Fruit fly (Drosophila melanogaster): Measurements from ENCODE around the gene CG43779.

The CG43779 gene

DNA sequence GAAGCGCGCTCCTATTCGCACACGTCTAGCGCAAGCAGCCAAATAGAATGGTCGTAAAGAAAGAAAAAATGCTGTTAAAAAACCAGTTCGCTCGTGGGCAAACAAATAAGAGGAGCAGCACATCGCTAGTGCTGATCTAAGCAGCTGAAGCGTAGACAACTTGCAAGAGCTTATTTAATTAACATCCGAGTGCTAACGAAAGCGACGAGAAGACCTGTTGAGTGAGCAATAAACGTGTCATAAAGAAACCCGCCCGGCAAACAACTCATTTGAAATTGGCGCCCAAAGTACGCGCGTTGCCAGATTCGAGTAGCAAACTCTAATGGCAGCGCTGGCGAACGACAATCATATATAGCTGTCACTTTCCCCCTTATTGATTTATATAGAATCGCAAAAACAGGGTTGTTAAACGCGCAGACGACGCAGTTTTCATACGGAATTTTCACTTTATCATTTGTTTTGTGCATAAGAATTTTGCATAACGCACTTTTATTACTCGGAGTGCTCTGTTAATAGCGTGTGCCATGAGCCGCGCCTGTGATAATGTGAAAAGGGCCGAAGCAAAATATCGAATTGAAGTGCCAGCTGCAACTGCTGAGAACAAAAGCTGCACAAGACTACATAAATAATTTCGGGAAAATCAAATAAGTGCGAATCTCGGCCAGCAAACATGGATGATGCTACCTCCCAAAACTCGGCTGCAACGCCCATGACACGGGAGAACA lies 10.4 kb downstream of the CG43779 start:
- TF ChIP-seq Blimp-1 (GFP tag; optimal IDR thresholded peaks at IDR 0.05) (peak; percentile 6), spab (GFP tag; optimal IDR thresholded peaks at IDR 0.05) (no peak), Hr4 (GFP tag; optimal IDR thresholded peaks at IDR 0.05) (no peak), fkh (GFP tag; optimal IDR thresholded peaks at IDR 0.05) (peak; percentile 80), Sox14 (GFP tag; optimal IDR thresholded peaks at IDR 0.05) (peak; percentile 45)

dm6 chr2L:13292626-13293025 lies 13.9 kb downstream of the CG43779 start, which contains the start of gene CG16824:
Gene CG16824 (plus strand): TSS chr2L:13293009.
- TF ChIP-seq CG6792 (GFP tag; optimal IDR thresholded peaks at IDR 0.05), result no peak
- TF ChIP-seq Blimp-1 (GFP tag; optimal IDR thresholded peaks at IDR 0.05), result peak; percentile 2

dm6 chr2L:13291960-13292487 lies 14.5 kb downstream of the CG43779 start:
- no peak for TF ChIP-seq CG4318 (GFP tag; optimal IDR thresholded peaks at IDR 0.05)
- peak; percentile 51 for TF ChIP-seq Eip78C (GFP tag)
- TF ChIP-seq acj6 (GFP tag; optimal IDR thresholded peaks at IDR 0.05), result no peak
- no peak for TF ChIP-seq svp (GFP tag)
- no peak for TF ChIP-seq Lpt (GFP tag; optimal IDR thresholded peaks at IDR 0.05)
- TF ChIP-seq Sox14 (GFP tag; optimal IDR thresholded peaks at IDR 0.05), result no peak

DNA sequence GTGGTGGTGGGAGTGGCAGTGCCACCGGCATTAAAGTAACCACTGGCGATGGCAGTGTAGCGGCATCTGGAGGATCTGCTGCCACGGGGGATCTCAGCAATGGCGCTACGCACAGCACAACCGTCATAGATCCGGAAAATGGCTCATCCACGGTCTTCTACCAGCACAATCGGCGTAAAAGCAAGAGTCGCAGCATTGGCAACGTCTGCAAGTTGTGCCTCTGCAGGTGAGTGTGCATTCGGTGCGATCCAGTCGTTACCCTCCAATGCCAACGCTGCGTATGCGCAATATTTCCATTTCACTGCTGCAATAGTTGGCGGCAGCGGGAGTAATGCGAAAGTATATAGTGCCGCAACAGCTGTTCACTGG lies 15.5 kb downstream of the CG43779 start:
- no peak for TF ChIP-seq Sox14 (GFP tag; optimal IDR thresholded peaks at IDR 0.05)
- TF ChIP-seq CG10669 (GFP tag; optimal IDR thresholded peaks at IDR 0.05), result no peak
- TF ChIP-seq Met (GFP tag; optimal IDR thresholded peaks at IDR 0.05), result no peak
- no peak for TF ChIP-seq Blimp-1 (GFP tag; optimal IDR thresholded peaks at IDR 0.05)
- TF ChIP-seq CG16779 (tag; optimal IDR thresholded peaks at IDR 0.05), result no peak
- no peak for TF ChIP-seq net (GFP tag; optimal IDR thresholded peaks at IDR 0.05)
- no peak for TF ChIP-seq CG11294 (GFP tag; IDR thresholded peaks at IDR 0.05)
- TF ChIP-seq Smox (GFP tag; optimal IDR thresholded peaks at IDR 0.05), result no peak
- TF ChIP-seq Lpt (GFP tag; optimal IDR thresholded peaks at IDR 0.05), result no peak
- no peak for TF ChIP-seq CG7368 (GFP tag; optimal IDR thresholded peaks at IDR 0.05)
- no peak for TF ChIP-seq vri (GFP tag; optimal IDR thresholded peaks at IDR 0.05)
- no peak for TF ChIP-seq Hr38 (GFP tag; optimal IDR thresholded peaks at IDR 0.05)
- no peak for TF ChIP-seq OdsH (GFP tag; optimal IDR thresholded peaks at IDR 0.05)
- no peak for TF ChIP-seq dsx (GFP tag; optimal IDR thresholded peaks at IDR 0.05; ENCODE audit: poor library complexity, severe bottlenecking)
- peak; percentile 65 for TF ChIP-seq CG32006 (GFP tag; optimal IDR thresholded peaks at IDR 0.05)
- TF ChIP-seq CG31627 (GFP tag; optimal IDR thresholded peaks at IDR 0.05), result no peak
- no peak for TF ChIP-seq Hr39 (GFP tag; optimal IDR thresholded peaks at IDR 0.05)
- no peak for TF ChIP-seq svp (GFP tag)
- TF ChIP-seq CG3032 (tag; optimal IDR thresholded peaks at IDR 0.05), result no peak
- TF ChIP-seq Ets96B (tag; optimal IDR thresholded peaks at IDR 0.05), result no peak
- TF ChIP-seq Sox102F (GFP tag; optimal IDR thresholded peaks at IDR 0.05), result no peak
- TF ChIP-seq CG6854 (GFP tag; optimal IDR thresholded peaks at IDR 0.05), result no peak
- TF ChIP-seq topi (GFP tag; optimal IDR thresholded peaks at IDR 0.05), result no peak
- no peak for TF ChIP-seq salr (GFP tag; optimal IDR thresholded peaks at IDR 0.05)
- TF ChIP-seq CG8319 (GFP tag; optimal IDR thresholded peaks at IDR 0.05), result no peak
- no peak for TF ChIP-seq fkh (GFP tag; optimal IDR thresholded peaks at IDR 0.05)
- no peak for TF ChIP-seq CG1621 (tag; optimal IDR thresholded peaks at IDR 0.05)
- TF ChIP-seq CG10631 (GFP tag; optimal IDR thresholded peaks at IDR 0.05), result no peak
- no peak for TF ChIP-seq CG6276 (GFP tag; optimal IDR thresholded peaks at IDR 0.05)
- no peak for TF ChIP-seq Ets21C (GFP tag; optimal IDR thresholded peaks at IDR 0.05)
- TF ChIP-seq CG6792 (GFP tag; optimal IDR thresholded peaks at IDR 0.05), result no peak
- TF ChIP-seq CG15336 (GFP tag; IDR thresholded peaks at IDR 0.05), result no peak; the same call in 1 of the 2 replicates
- peak; percentile 73; the same call in 1 of the 3 replicates for TF ChIP-seq eg (GFP tag; IDR thresholded peaks at IDR 0.05)
- TF ChIP-seq fd85E (GFP tag; optimal IDR thresholded peaks at IDR 0.05), result no peak
- TF ChIP-seq CG34406 (GFP tag; optimal IDR thresholded peaks at IDR 0.05), result no peak
- TF ChIP-seq CG11902 (GFP tag; optimal IDR thresholded peaks at IDR 0.05), result no peak
- no peak for TF ChIP-seq CG9139 (GFP tag; optimal IDR thresholded peaks at IDR 0.05)
- 0 out of 3 replicates have a peak, but pooled peaks have one; percentile 49 for TF ChIP-seq CG6163 (GFP tag; IDR thresholded peaks at IDR 0.05)
- no peak for TF ChIP-seq CG8632 (GFP tag; optimal IDR thresholded peaks at IDR 0.05)

All from whole organism, prepupa.